Fruit fly (Drosophila melanogaster) whole organism: ENCODE results near the gene sro.

Source experiments
- CG8478 ChIP-seq: fragments of >200 bp; optimal IDR thresholded peaks from 2 replicates; lab custom pipeline; 2018; ENCODE audit warnings: inconsistent platforms
- Dll ChIP-seq: fragments of >200 bp; optimal IDR thresholded peaks from 2 replicates; lab custom pipeline; 2017
- EcR ChIP-seq, 2 experiments: fragments of >200 bp; optimal IDR thresholded peaks; 2 replicates each; lab custom pipeline; 2017; ENCODE audit warnings: missing biosample characterization in 2 of 2, missing genetic modification characterization in 2 of 2, missing genetic modification reagents in 2 of 2
- pan ChIP-seq: fragments of >200 bp; optimal IDR thresholded peaks from 2 replicates; lab custom pipeline; 2017
- psq ChIP-seq: fragments of >200 bp; optimal IDR thresholded peaks from 2 replicates; lab custom pipeline; 2017
- usp ChIP-seq: fragments of >200 bp; optimal IDR thresholded peaks from 2 replicates; lab custom pipeline; 2017; ENCODE audit warnings: missing biosample characterization, missing genetic modification characterization, mixed read lengths

DNA sequence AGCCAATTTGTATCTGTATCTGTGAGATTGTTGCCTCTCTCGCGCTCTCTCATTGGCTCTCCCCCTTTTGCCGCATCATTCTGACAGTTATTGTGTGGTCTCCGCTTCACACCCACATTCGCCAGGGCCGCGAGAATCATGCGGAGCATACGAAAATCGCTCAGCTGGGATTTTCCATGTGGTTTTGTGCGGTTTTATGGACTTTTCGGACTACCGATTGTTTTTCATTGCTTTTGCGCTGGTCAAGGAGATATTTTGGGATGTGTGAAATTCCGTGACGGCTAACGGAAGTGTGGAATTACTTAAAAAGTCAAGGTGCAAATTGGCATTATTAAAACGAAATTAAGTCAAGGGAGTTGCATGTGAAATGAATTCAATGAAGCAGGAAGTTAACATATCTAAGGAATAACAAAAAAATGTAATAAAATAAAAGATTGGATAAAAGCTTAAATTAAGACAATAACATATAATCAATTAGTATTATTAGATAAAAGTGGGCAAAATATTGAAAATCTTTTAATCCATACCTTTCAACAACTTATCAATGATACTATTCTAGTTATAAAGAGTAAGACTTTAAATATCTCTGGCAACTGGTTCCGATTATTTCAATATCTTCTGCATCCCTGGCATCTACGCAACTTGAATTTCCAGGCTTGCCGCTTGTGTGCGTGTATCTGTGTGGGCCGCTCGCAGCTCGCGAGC is 22.2 kb upstream of the sro start:
- TF ChIP-seq CG8478 (lab: Kevin White, UChicago) (no peak), pan (lab: Kevin White, UChicago) (no peak), EcR (GFP tag; optimal IDR thresholded peaks at IDR 0.05; lab: Kevin White, UChicago) (no peak), psq (lab: Kevin White, UChicago) (peak; percentile 56), usp (GFP tag; lab: Kevin White, UChicago) (no peak), Dll (lab: Kevin White, UChicago) (peak; percentile 83)
